Fruit fly (Drosophila melanogaster) whole organism, adult: ENCODE data around the gene Rrp40.
A peak's percentile ranks its signal among the peaks of the same experiment; 100 is the strongest.

ENCODE experiments used
- CG11617 ChIP-seq: fragments of 200-800 bp; sonication (Bioruptor generic); optimal IDR thresholded peaks from 2 replicates; lab custom pipeline; 2017; ENCODE audit warnings: mild to moderate bottlenecking, missing biosample characterization, missing genetic modification reagents, missing genetic modification characterization
- CG12768 ChIP-seq: fragments of 200-800 bp; sonication (Bioruptor generic); optimal IDR thresholded peaks from 2 replicates; lab custom pipeline; 2017; ENCODE audit warnings: missing biosample characterization, missing genetic modification characterization, mild to moderate bottlenecking, moderate library complexity, missing genetic modification reagents
- CG14711 ChIP-seq: fragments of 200-800 bp; sonication (Bioruptor generic); optimal IDR thresholded peaks from 2 replicates; lab custom pipeline; 2018; ENCODE audit warnings: missing biosample characterization, mild to moderate bottlenecking, missing genetic modification characterization, moderate library complexity
- CG1620 ChIP-seq: fragments of 200-800 bp; sonication (Bioruptor generic); optimal IDR thresholded peaks from 2 replicates; lab custom pipeline; 2016; ENCODE audit warnings: missing biosample characterization, missing genetic modification characterization
- CG33017 ChIP-seq: fragments of 200-800 bp; sonication (Bioruptor generic); optimal IDR thresholded peaks from 2 replicates; lab custom pipeline; 2018; ENCODE audit warnings: missing biosample characterization, mild to moderate bottlenecking, missing genetic modification characterization, moderate library complexity
- CG5204 ChIP-seq: fragments of 200-800 bp; sonication (Bioruptor generic); optimal IDR thresholded peaks from 2 replicates; lab custom pipeline; 2016; ENCODE audit warnings: missing biosample characterization, missing genetic modification characterization
- CG7045 ChIP-seq: fragments of 200-800 bp; sonication (Bioruptor generic); optimal IDR thresholded peaks from 2 replicates; lab custom pipeline; 2017; ENCODE audit warnings: missing biosample characterization, mild to moderate bottlenecking, missing genetic modification characterization
- CG7101 ChIP-seq: fragments of 200-800 bp; sonication (Bioruptor generic); optimal IDR thresholded peaks from 2 replicates; lab custom pipeline; 2018; ENCODE audit warnings: missing biosample characterization, mild to moderate bottlenecking, missing genetic modification characterization, moderate library complexity
- Clk ChIP-seq: fragments of 200-800 bp; sonication (Bioruptor generic); optimal IDR thresholded peaks from 2 replicates; lab custom pipeline; 2017; ENCODE audit warnings: missing biosample characterization, missing genetic modification characterization
- Crg-1 ChIP-seq: fragments of 200-800 bp; sonication (Bioruptor generic); optimal IDR thresholded peaks from 2 replicates; lab custom pipeline; 2016; ENCODE audit warnings: missing biosample characterization, missing genetic modification characterization
- Hr96 ChIP-seq: fragments of 200-800 bp; sonication (Bioruptor generic); optimal IDR thresholded peaks from 2 replicates; lab custom pipeline; 2016; ENCODE audit warnings: missing biosample characterization, missing genetic modification characterization
- Mnt ChIP-seq: fragments of 200-800 bp; sonication (Bioruptor generic); optimal IDR thresholded peaks from 2 replicates; lab custom pipeline; 2016; ENCODE audit warnings: missing biosample characterization, mild to moderate bottlenecking, missing genetic modification characterization
- bab1 ChIP-seq: fragments of 200-800 bp; sonication (Bioruptor generic); optimal IDR thresholded peaks from 3 replicates; lab custom pipeline; 2019; ENCODE audit warnings: missing biosample characterization, mild to moderate bottlenecking, missing genetic modification characterization, moderate library complexity
- cic ChIP-seq: fragments of 200-800 bp; sonication (Bioruptor generic); optimal IDR thresholded peaks from 2 replicates; lab custom pipeline; 2017; ENCODE audit warnings: missing biosample characterization, mild to moderate bottlenecking, missing genetic modification characterization, moderate library complexity
- cnc ChIP-seq, 2 experiments: fragments of >200 bp; optimal IDR thresholded peaks; 2 replicates each; lab custom pipeline; 2017
- kay ChIP-seq: fragments of 200-800 bp; sonication (Bioruptor generic); peaks from one replicate; lab custom pipeline; 2016; ENCODE audit warnings: missing biosample characterization, missing genetic modification characterization, borderline replicate concordance
- ovo ChIP-seq: fragments of 200-800 bp; sonication (Bioruptor generic); optimal IDR thresholded peaks from 2 replicates; lab custom pipeline; 2016; ENCODE audit warnings: missing biosample characterization, missing genetic modification characterization
- pad ChIP-seq: fragments of 200-800 bp; sonication (Bioruptor generic); optimal IDR thresholded peaks from 3 replicates; lab custom pipeline; 2017; ENCODE audit warnings: missing biosample characterization, missing genetic modification characterization, mild to moderate bottlenecking, moderate library complexity, missing genetic modification reagents
- tj ChIP-seq: fragments of 200-800 bp; sonication (Bioruptor generic); optimal IDR thresholded peaks from 3 replicates; lab custom pipeline; 2017; ENCODE audit warnings: missing biosample characterization, mild to moderate bottlenecking, missing genetic modification characterization, moderate library complexity
- toe ChIP-seq: fragments of 200-800 bp; sonication (Bioruptor generic); optimal IDR thresholded peaks from 2 replicates; lab custom pipeline; 2016; ENCODE audit warnings: missing biosample characterization, missing genetic modification characterization

Gene Rrp40

dm6 chr2L:1723135-1723936 is 5.2 kb upstream of the Rrp40 start:
- TF ChIP-seq CG7101 (tag; lab: Kevin White, UChicago) (no peak), toe (GFP tag; lab: Kevin White, UChicago) (no peak), CG12768 (GFP tag; lab: Kevin White, UChicago) (no peak), Hr96 (GFP tag; lab: Kevin White, UChicago) (peak; percentile 22), cic (GFP tag; lab: Kevin White, UChicago) (no peak), cnc (optimal IDR thresholded peaks at IDR 0.05; lab: Kevin White, UChicago) (no peak), CG33017 (tag; lab: Kevin White, UChicago) (peak; percentile 20), CG5204 (GFP tag; lab: Kevin White, UChicago) (no peak), CG14711 (tag; lab: Kevin White, UChicago) (no peak), bab1 (no peak), CG7045 (GFP tag; lab: Kevin White, UChicago) (peak; percentile 18), Clk (GFP tag; lab: Kevin White, UChicago) (no peak), CG11617 (GFP tag; lab: Kevin White, UChicago) (no peak)

DNA sequence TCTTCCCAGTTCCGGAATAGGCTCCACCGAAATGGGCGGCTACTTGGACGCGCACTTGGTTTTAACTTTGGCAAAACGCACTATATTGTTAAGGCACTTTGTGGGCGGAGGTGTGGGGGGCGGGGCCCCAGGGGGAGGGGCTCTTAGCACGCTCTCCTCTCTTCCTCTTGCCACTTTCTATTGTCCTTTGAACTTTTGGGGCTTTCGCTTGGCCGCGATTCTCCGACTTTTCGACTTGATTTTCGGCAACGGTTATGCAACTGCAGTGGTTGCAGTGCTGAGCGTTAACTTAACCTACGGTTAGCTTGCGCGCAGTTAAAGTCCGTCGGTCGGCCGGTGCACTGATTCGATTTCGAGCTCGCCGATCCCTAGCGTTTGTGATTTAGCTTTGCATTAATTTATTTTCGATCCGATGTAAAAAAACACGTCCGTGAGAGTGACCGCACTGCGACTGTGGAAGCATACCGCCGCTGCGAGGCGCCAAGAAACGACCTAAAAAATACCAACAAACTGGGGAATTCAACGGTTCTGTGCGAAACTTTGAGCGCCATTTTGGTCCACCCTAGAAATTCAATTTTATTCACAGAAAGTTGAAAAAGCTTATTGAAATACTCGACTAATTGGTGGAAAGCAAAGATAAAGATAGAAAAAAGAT is 4.5 kb upstream of the Rrp40 start, which contains the start of gene Rim2:
Gene Rim2, minus strand, starts transcription at position 452 of the 655 bp plus-strand sequence.
- TF ChIP-seq CG33017 (tag; lab: Kevin White, UChicago) (peak; percentile 29), Mnt (GFP tag; lab: Kevin White, UChicago) (peak; percentile 60), bab1 (peak; percentile 60), pad (GFP tag; lab: Kevin White, UChicago) (peak; percentile 42), cic (GFP tag; lab: Kevin White, UChicago) (peak; percentile 76), CG12768 (GFP tag; lab: Kevin White, UChicago) (peak; percentile 24), CG7101 (tag; lab: Kevin White, UChicago) (peak; percentile 93), CG11617 (GFP tag; lab: Kevin White, UChicago) (peak; percentile 46), Crg-1 (GFP tag; lab: Kevin White, UChicago) (peak; percentile 2), Hr96 (GFP tag; lab: Kevin White, UChicago) (no peak), ovo (no peak), CG1620 (peak; percentile 45), CG7045 (GFP tag; lab: Kevin White, UChicago) (no peak)

DNA sequence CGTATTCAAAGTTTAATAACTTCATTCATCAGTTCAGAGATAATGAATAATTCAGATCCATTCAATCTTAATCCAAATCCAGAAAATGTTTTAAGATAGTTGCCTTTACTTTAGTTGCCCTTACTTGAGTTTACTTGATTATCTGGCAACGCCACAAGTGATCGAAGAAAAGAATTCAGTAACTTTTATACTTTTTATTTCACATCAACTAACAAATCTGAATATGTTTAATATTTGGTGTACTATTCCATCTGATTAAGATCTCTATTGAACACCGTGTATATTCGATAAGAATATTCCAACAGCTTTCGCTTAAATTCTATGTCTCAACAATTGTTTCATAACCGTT is 4.0 kb upstream of the Rrp40 start:
- TF ChIP-seq CG11617 (GFP tag; lab: Kevin White, UChicago) (no peak), CG1620 (no peak), ovo (no peak), toe (GFP tag; lab: Kevin White, UChicago) (no peak), Crg-1 (GFP tag; lab: Kevin White, UChicago) (no peak), kay (GFP tag; lab: Kevin White, UChicago) (peak; percentile 93), Clk (GFP tag; lab: Kevin White, UChicago) (no peak)

dm6 chr2L:1727162-1727825 is 1.2 kb upstream of the Rrp40 start:
- peak; percentile 94 for TF ChIP-seq pad (GFP tag; lab: Kevin White, UChicago)
- no peak for TF ChIP-seq CG11617 (GFP tag; lab: Kevin White, UChicago)

- TF ChIP-seq CG33017 (tag; lab: Kevin White, UChicago) = peak; percentile 99
- peak; percentile 98 for TF ChIP-seq Crg-1 (GFP tag; lab: Kevin White, UChicago)
- peak; percentile 99 for TF ChIP-seq CG7045 (GFP tag; lab: Kevin White, UChicago)
- peak; percentile 99 for TF ChIP-seq CG12768 (GFP tag; lab: Kevin White, UChicago)
- peak; percentile 99 for TF ChIP-seq CG7101 (tag; lab: Kevin White, UChicago)
- TF ChIP-seq CG14711 (tag; lab: Kevin White, UChicago) = peak; percentile 90
- TF ChIP-seq kay (GFP tag; lab: Kevin White, UChicago) = peak; percentile 99
- TF ChIP-seq ovo = peak; percentile 99
- TF ChIP-seq tj = peak; percentile 95
- peak; percentile 99 for TF ChIP-seq CG5204 (GFP tag; lab: Kevin White, UChicago)
- peak; percentile 97 for TF ChIP-seq Mnt (GFP tag; lab: Kevin White, UChicago)
- peak; percentile 45 for TF ChIP-seq pad (GFP tag; lab: Kevin White, UChicago)
- peak; percentile 100 for TF ChIP-seq CG11617 (GFP tag; lab: Kevin White, UChicago)
- no peak for TF ChIP-seq cnc (optimal IDR thresholded peaks at IDR 0.05; lab: Kevin White, UChicago)
- peak; percentile 97 for TF ChIP-seq cic (GFP tag; lab: Kevin White, UChicago)
- TF ChIP-seq Clk (GFP tag; lab: Kevin White, UChicago) = peak; percentile 98
- peak; percentile 96 for TF ChIP-seq Hr96 (GFP tag; lab: Kevin White, UChicago)
- TF ChIP-seq toe (GFP tag; lab: Kevin White, UChicago) = peak; percentile 98
- peak; percentile 99 for TF ChIP-seq bab1
- TF ChIP-seq CG1620 = peak; percentile 94
Observed at dm6 chr2L:1727826-1728619, 509 bp upstream of the Rrp40 start.
